Worm (Caenorhabditis elegans) whole organism, midembryonic: Measurements from ENCODE around the gene hen-1.
A peak's percentile ranks its signal among the peaks of the same experiment; 100 is the strongest.

Experiments
- T22C8.4 ChIP-seq: fragments of 200-800 bp; sonication (Bioruptor generic); IDR thresholded peaks from 2 replicates; pipeline ENCODE4 v1.3.6; 2022; ENCODE audit warnings: missing genetic modification characterization, missing compliant biosample characterization
- cog-1 ChIP-seq: sonication (generic microtip); optimal IDR thresholded peaks from 2 replicates; lab custom pipeline; 2016; ENCODE audit warnings: missing genetic modification characterization, missing compliant biosample characterization
- flt-1 ChIP-seq: fragments of 200-800 bp; sonication (Bioruptor generic); IDR thresholded peaks from 2 replicates; pipeline ENCODE4 v1.3.6; 2022; ENCODE audit warnings: missing genetic modification characterization, missing compliant biosample characterization
- klf-2 ChIP-seq: fragments of 200-800 bp; sonication (Bioruptor generic); conservative IDR thresholded peaks from 2 replicates; pipeline ENCODE4 v1.3.6; 2022; ENCODE audit warnings: missing genetic modification reagents, missing genetic modification characterization, missing compliant biosample characterization
- med-1 ChIP-seq: sonication (generic microtip); optimal IDR thresholded peaks from 2 replicates; lab custom pipeline; 2017; ENCODE audit warnings: missing genetic modification characterization, mild to moderate bottlenecking, missing compliant biosample characterization, antibody characterized with exemption, missing genetic modification reagents; ENCODE audit not compliant: insufficient read depth
- ref-1 ChIP-seq: fragments of 200-800 bp; sonication (Bioruptor generic); conservative IDR thresholded peaks from 2 replicates; pipeline ENCODE4 v1.3.6; 2022; ENCODE audit warnings: missing genetic modification reagents, missing genetic modification characterization, missing compliant biosample characterization
- tab-1 ChIP-seq: fragments of 200-800 bp; sonication (Bioruptor generic); IDR thresholded peaks from 2 replicates; pipeline ENCODE4 v1.3.6; 2022; ENCODE audit warnings: missing genetic modification characterization, missing compliant biosample characterization
- ztf-23 ChIP-seq: fragments of 200-800 bp; sonication (Bioruptor generic); IDR thresholded peaks from 2 replicates; pipeline ENCODE4 v1.3.6; 2022; ENCODE audit warnings: missing genetic modification reagents, missing genetic modification characterization, missing compliant biosample characterization
- ztf-29 ChIP-seq: fragments of 200-800 bp; sonication (Bioruptor generic); IDR thresholded peaks from 2 replicates; pipeline ENCODE4 v1.3.6; 2022; ENCODE audit warnings: missing genetic modification reagents, missing genetic modification characterization, missing compliant biosample characterization

hen-1 gene

ce11 chrX:7149670-7150069, 32.9 kb upstream of the hen-1 start:
- TF ChIP-seq cog-1 (tag; lab: Kevin White, UChicago) (no peak), ztf-23 (no peak), flt-1 (GFP tag; lab: Robert Waterston, UW) (no peak), ref-1 (GFP tag; lab: Robert Waterston, UW) (no peak), klf-2 (no peak), T22C8.4 (GFP tag; lab: Robert Waterston, UW) (no peak), ztf-29 (no peak), med-1 (GFP tag; lab: Kevin White, UChicago) (no peak), tab-1 (no peak)

ce11 chrX:7143515-7143914, 26.7 kb upstream of the hen-1 start, which contains the start of gene alh-10:
alh-10 (minus strand) TSS chrX:7143641.
- no peak for TF ChIP-seq klf-2
- no peak for TF ChIP-seq ztf-23
- no peak for TF ChIP-seq flt-1 (GFP tag; lab: Robert Waterston, UW)
- no peak for TF ChIP-seq med-1 (GFP tag; lab: Kevin White, UChicago)
- TF ChIP-seq ref-1 (GFP tag; lab: Robert Waterston, UW): no peak
- TF ChIP-seq T22C8.4 (GFP tag; lab: Robert Waterston, UW): no peak
- TF ChIP-seq ztf-29: no peak
- TF ChIP-seq tab-1: no peak
- TF ChIP-seq cog-1 (tag; lab: Kevin White, UChicago): no peak

DNA sequence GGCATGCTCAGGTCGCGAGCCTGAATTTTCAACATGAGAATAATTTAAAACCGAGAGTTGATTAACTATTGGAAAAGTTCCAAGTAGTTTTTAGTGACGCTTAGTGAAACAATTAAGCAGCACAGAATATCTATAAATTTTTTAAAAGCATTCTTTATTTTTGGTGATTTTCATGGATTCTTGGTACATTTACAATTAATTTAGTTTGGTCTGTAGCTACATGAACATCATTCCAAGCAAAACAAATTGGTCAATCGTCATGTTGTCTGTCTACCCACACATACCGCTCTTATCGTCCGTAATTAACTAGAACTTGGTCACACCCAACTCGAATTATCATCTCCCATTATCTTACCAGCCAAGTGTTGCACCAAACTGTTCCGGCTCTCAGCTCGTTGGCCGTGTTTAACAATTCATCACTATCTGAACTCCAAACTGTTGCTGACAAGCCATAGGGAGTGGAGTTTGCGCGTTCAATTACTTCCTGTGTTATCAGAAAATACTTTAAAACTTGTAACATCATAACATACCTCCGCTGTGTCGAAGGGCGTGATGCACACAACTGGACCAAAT, 24.0 kb upstream of the hen-1 start:
- no peak for TF ChIP-seq tab-1
- TF ChIP-seq ztf-29: no peak
- no peak for TF ChIP-seq T22C8.4 (GFP tag; lab: Robert Waterston, UW)
- TF ChIP-seq cog-1 (tag; lab: Kevin White, UChicago): no peak
- TF ChIP-seq flt-1 (GFP tag; lab: Robert Waterston, UW): no peak
- no peak for TF ChIP-seq ztf-23
- no peak for TF ChIP-seq ref-1 (GFP tag; lab: Robert Waterston, UW)
- TF ChIP-seq klf-2: no peak
- no peak for TF ChIP-seq med-1 (GFP tag; lab: Kevin White, UChicago)

DNA sequence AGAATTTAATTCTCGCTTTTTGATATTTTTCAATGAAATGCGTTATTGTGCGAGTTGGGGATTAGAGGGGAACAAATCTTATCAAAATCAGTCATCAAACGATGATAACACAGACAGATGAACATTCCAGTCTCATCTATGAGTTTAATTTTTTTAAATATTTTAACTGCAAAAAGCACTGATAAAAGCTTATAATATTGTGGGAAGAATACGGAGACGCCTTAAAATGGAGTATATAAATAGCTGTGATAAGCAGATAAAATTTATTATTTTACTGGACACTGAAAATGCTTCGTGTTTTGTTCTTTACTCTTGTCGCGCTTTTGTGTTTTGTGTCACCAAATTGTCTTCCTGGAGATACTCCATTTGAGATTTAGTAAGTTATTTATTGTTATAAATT, 22.8 kb upstream of the hen-1 start, which contains the start of gene clec-86:
clec-86 (plus strand) TSS at position 262 of the 400 bp plus-strand sequence.
- TF ChIP-seq flt-1 (GFP tag; lab: Robert Waterston, UW) (no peak), ref-1 (GFP tag; lab: Robert Waterston, UW) (no peak), med-1 (GFP tag; lab: Kevin White, UChicago) (no peak), T22C8.4 (GFP tag; lab: Robert Waterston, UW) (no peak), cog-1 (tag; lab: Kevin White, UChicago) (no peak), ztf-23 (no peak)

DNA sequence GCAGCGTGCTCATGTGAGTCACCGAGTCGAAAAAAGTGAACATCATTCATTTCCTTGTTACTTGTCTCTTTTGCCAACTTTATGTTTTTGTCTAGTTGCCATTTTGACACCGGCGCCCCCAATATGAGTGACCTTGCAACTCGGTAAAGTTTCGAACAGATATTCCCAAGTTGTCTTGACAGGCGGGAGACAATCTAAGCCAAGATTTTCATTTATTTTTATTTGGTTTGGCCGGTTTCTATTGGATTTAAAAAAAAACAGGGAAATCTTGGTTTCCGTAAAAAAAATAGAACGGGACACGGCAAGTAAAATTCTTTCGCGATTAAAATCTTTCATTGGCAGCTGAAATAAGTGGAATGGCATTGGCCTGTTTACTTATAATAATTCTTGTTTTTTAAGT, 14.4 kb upstream of the hen-1 start:
- TF ChIP-seq klf-2 (no peak), tab-1 (no peak), ref-1 (GFP tag; lab: Robert Waterston, UW) (no peak), med-1 (GFP tag; lab: Kevin White, UChicago) (no peak), T22C8.4 (GFP tag; lab: Robert Waterston, UW) (no peak), cog-1 (tag; lab: Kevin White, UChicago) (no peak), ztf-23 (no peak), ztf-29 (no peak), flt-1 (GFP tag; lab: Robert Waterston, UW) (no peak)

ce11 chrX:7129460-7129859, 12.7 kb upstream of the hen-1 start:
- TF ChIP-seq tab-1 (no peak), ref-1 (GFP tag; lab: Robert Waterston, UW) (0 out of 2 replicates have a peak, but pooled peaks have one; percentile 5)

ce11 chrX:7128615-7129014, 11.8 kb upstream of the hen-1 start:
- TF ChIP-seq T22C8.4 (GFP tag; lab: Robert Waterston, UW): no peak
- no peak for TF ChIP-seq tab-1
- TF ChIP-seq med-1 (GFP tag; lab: Kevin White, UChicago): no peak
- TF ChIP-seq ztf-23: no peak
- no peak for TF ChIP-seq klf-2
- TF ChIP-seq cog-1 (tag; lab: Kevin White, UChicago): no peak
- TF ChIP-seq ref-1 (GFP tag; lab: Robert Waterston, UW): no peak
- TF ChIP-seq ztf-29: no peak
- no peak for TF ChIP-seq flt-1 (GFP tag; lab: Robert Waterston, UW)

ce11 chrX:7126348-7126747, 9.6 kb upstream of the hen-1 start, which contains the start of gene ist-1:
ist-1 (plus strand) TSS chrX:7126648.
- TF ChIP-seq tab-1 (no peak), cog-1 (tag; lab: Kevin White, UChicago) (no peak), klf-2 (no peak), flt-1 (GFP tag; lab: Robert Waterston, UW) (no peak), T22C8.4 (GFP tag; lab: Robert Waterston, UW) (no peak), med-1 (GFP tag; lab: Kevin White, UChicago) (no peak), ztf-29 (no peak), ref-1 (GFP tag; lab: Robert Waterston, UW) (no peak), ztf-23 (no peak)

ce11 chrX:7125178-7125577, 8.4 kb upstream of the hen-1 start:
- TF ChIP-seq med-1 (GFP tag; lab: Kevin White, UChicago): no peak
- no peak for TF ChIP-seq cog-1 (tag; lab: Kevin White, UChicago)

ce11 chrX:7124044-7124443, 7.2 kb upstream of the hen-1 start:
- TF ChIP-seq flt-1 (GFP tag; lab: Robert Waterston, UW) (no peak), klf-2 (no peak), tab-1 (no peak), med-1 (GFP tag; lab: Kevin White, UChicago) (no peak), T22C8.4 (GFP tag; lab: Robert Waterston, UW) (no peak), ztf-29 (no peak), cog-1 (tag; lab: Kevin White, UChicago) (no peak), ztf-23 (no peak), ref-1 (GFP tag; lab: Robert Waterston, UW) (no peak)
